Worm (Caenorhabditis elegans) whole organism, L1 larva: Measurements from ENCODE around the gene sma-2.

Experiments used
- fkh-10 ChIP-seq: sonication (generic microtip); optimal IDR thresholded peaks from 2 replicates; lab custom pipeline; 2017; ENCODE audit warnings: missing biosample characterization, missing genetic modification reagents, missing genetic modification characterization
- lin-15B ChIP-seq: fragments of 150-350 bp; sonication (generic microtip); optimal IDR thresholded peaks from 3 replicates; lab custom pipeline; 2014; ENCODE audit warnings: missing biosample characterization, missing genetic modification characterization
- nhr-237 ChIP-seq: fragments of 150-350 bp; optimal IDR thresholded peaks from 2 replicates; lab custom pipeline; 2014; ENCODE audit warnings: missing biosample characterization, missing genetic modification characterization

ce11 chrIII:8788690-8789089 is 39.2 kb downstream of the sma-2 start:
- TF ChIP-seq fkh-10 (GFP tag; lab: Kevin White, UChicago) (no peak), nhr-237 (tag; lab: Kevin White, UChicago) (no peak), lin-15B (tag; lab: Kevin White, UChicago) (no peak)
